Worm (Caenorhabditis elegans): ENCODE measurements around the gene acy-3.

DNA sequence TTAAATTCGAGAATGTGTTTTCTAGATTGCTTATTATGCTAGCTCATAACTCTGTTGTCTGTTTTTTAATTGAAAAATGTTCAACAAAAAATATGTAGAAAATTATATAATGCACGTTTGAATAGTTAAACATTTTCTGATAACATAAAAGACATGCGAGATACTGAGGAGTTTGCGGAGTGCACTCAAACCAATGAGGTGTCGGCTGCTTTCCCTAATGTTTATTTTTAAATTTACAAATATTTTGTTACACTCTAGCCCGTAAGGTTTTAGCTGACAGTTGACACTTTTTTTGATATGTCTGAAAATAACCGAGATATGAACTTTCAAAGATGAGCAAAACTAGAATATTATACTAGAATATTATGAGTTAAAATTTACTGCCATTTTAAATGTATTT is 21.7 kb downstream of the acy-3 start:
- TF ChIP-seq F13C5.2 (tag; optimal IDR thresholded peaks at IDR 0.05) (no peak), tbx-37 (GFP tag; conservative IDR thresholded peaks at IDR 0.05) (no peak), B0310.2 (tag; optimal IDR thresholded peaks at IDR 0.05) (no peak), tra-4 (tag; optimal IDR thresholded peaks at IDR 0.05) (no peak), ama-1 (optimal IDR thresholded peaks at IDR 0.05) (no peak), scrt-1 (GFP tag; IDR thresholded peaks at IDR 0.05) (no peak), hnd-1 (tag; optimal IDR thresholded peaks at IDR 0.05) (no peak), tbx-11 (GFP tag; IDR thresholded peaks at IDR 0.05) (no peak), pes-1 (GFP tag; IDR thresholded peaks at IDR 0.05) (no peak), hmbx-1 (tag; optimal IDR thresholded peaks at IDR 0.05) (no peak), flt-1 (GFP tag; IDR thresholded peaks at IDR 0.05) (no peak), aly-1 (tag; optimal IDR thresholded peaks at IDR 0.05) (no peak), ceh-36 (tag; optimal IDR thresholded peaks at IDR 0.05) (no peak), hmg-4 (GFP tag; optimal IDR thresholded peaks at IDR 0.05) (no peak)
